Worm (Caenorhabditis elegans) whole organism, L4 larva: Measurements from ENCODE around the gene C15F1.2.

Source experiments
- F10B5.3 ChIP-seq: sonication (generic microtip); optimal IDR thresholded peaks from 2 replicates; lab custom pipeline; 2016; ENCODE audit warnings: mild to moderate bottlenecking, missing genetic modification characterization, missing compliant biosample characterization
- F26F4.8 ChIP-seq: fragments of 200-800 bp; sonication (Bioruptor generic); conservative IDR thresholded peaks from 2 replicates; pipeline ENCODE4 v1.3.6; 2022; ENCODE audit warnings: missing genetic modification characterization, missing compliant biosample characterization
- R02D3.7 ChIP-seq: fragments of 150-350 bp; sonication (generic microtip); optimal IDR thresholded peaks from 3 replicates; lab custom pipeline; 2014; ENCODE audit warnings: missing biosample characterization, missing genetic modification characterization
- T26A8.4 ChIP-seq: fragments of 200-800 bp; sonication (Bioruptor generic); IDR thresholded peaks from 2 replicates; pipeline ENCODE4 v1.3.6; 2022; ENCODE audit warnings: missing genetic modification characterization, missing compliant biosample characterization
- Y48G9A.11 ChIP-seq: fragments of 200-800 bp; sonication (Bioruptor generic); IDR thresholded peaks from 2 replicates; pipeline ENCODE4 v1.3.6; 2022; ENCODE audit warnings: missing genetic modification reagents, missing genetic modification characterization, missing compliant biosample characterization
- Y5F2A.4 ChIP-seq: fragments of 200-800 bp; sonication (Bioruptor generic); optimal IDR thresholded peaks from 2 replicates; lab custom pipeline; 2018; ENCODE audit warnings: mild to moderate bottlenecking, missing genetic modification characterization, missing compliant biosample characterization
- ZK546.5 ChIP-seq, 2 experiments: sonication (generic microtip); optimal IDR thresholded peaks; 2 replicates each; lab custom pipeline; 2017; ENCODE audit warnings: missing biosample characterization in 2 of 2, missing genetic modification characterization in 2 of 2
- ama-1 ChIP-seq: fragments of 150-350 bp; optimal IDR thresholded peaks from 2 replicates; lab custom pipeline; 2014; ENCODE audit warnings: inconsistent platforms, mixed read lengths
- arid-1 ChIP-seq: fragments of 200-800 bp; sonication (Bioruptor generic); conservative IDR thresholded peaks from 2 replicates; pipeline ENCODE4 v1.3.6; 2022; ENCODE audit warnings: missing genetic modification reagents, missing genetic modification characterization, missing compliant biosample characterization
- attf-4 ChIP-seq: sonication (generic microtip); optimal IDR thresholded peaks from 3 replicates; lab custom pipeline; 2017; ENCODE audit warnings: missing biosample characterization, missing genetic modification characterization
- ceh-62 ChIP-seq: sonication (generic microtip); optimal IDR thresholded peaks from 2 replicates; lab custom pipeline; 2017; ENCODE audit warnings: missing biosample characterization, missing genetic modification characterization
- ceh-82 ChIP-seq: sonication (generic microtip); optimal IDR thresholded peaks from 2 replicates; lab custom pipeline; 2017; ENCODE audit warnings: missing biosample characterization, missing genetic modification characterization
- cey-2 ChIP-seq: sonication (generic microtip); optimal IDR thresholded peaks from 3 replicates; lab custom pipeline; 2017; ENCODE audit warnings: missing genetic modification characterization, mild to moderate bottlenecking, missing compliant biosample characterization, antibody characterized with exemption, borderline replicate concordance; ENCODE audit not compliant: insufficient read depth
- ctbp-1 ChIP-seq: fragments of 200-800 bp; sonication (Bioruptor generic); IDR thresholded peaks from 2 replicates; pipeline ENCODE4 v1.3.6; 2022; ENCODE audit warnings: missing genetic modification reagents, missing genetic modification characterization, missing compliant biosample characterization
- daf-12 ChIP-seq: fragments of 150-350 bp; optimal IDR thresholded peaks from 2 replicates; lab custom pipeline; 2014; ENCODE audit warnings: missing biosample characterization, missing genetic modification reagents, missing genetic modification characterization
- duxl-1 ChIP-seq: sonication (generic microtip); optimal IDR thresholded peaks from 2 replicates; lab custom pipeline; 2016; ENCODE audit warnings: mild to moderate bottlenecking, missing genetic modification characterization, moderate library complexity, missing compliant biosample characterization; ENCODE audit not compliant: poor library complexity
- dve-1 ChIP-seq: sonication (generic microtip); optimal IDR thresholded peaks from 2 replicates; lab custom pipeline; 2017; ENCODE audit warnings: antibody characterized with exemption, mild to moderate bottlenecking, missing genetic modification characterization, missing compliant biosample characterization; ENCODE audit not compliant: insufficient read depth
- fos-1 ChIP-seq: fragments of 150-350 bp; optimal IDR thresholded peaks from 2 replicates; lab custom pipeline; 2014; ENCODE audit warnings: missing biosample characterization, missing genetic modification characterization
- gei-8 ChIP-seq: fragments of 200-800 bp; sonication (Bioruptor generic); optimal IDR thresholded peaks from 2 replicates; lab custom pipeline; 2018; ENCODE audit warnings: mild to moderate bottlenecking, missing genetic modification characterization, missing compliant biosample characterization
- hif-1 ChIP-seq, 2 experiments: sonication (generic microtip); optimal IDR thresholded peaks; 2 replicates each; lab custom pipeline; 2016 to 2017; ENCODE audit warnings: missing compliant biosample characterization in 2 of 2, missing genetic modification characterization in 2 of 2, missing genetic modification reagents in 2 of 2, missing genotype in 2 of 2, mild to moderate bottlenecking in 1 of 2
- hlh-30 ChIP-seq: sonication (generic microtip); optimal IDR thresholded peaks from 2 replicates; lab custom pipeline; 2017; ENCODE audit warnings: antibody characterized with exemption, mild to moderate bottlenecking, missing genetic modification characterization, missing compliant biosample characterization; ENCODE audit not compliant: insufficient read depth
- lim-7 ChIP-seq: fragments of 200-800 bp; sonication (Bioruptor generic); IDR thresholded peaks from 2 replicates; pipeline ENCODE4 v1.3.6; 2022; ENCODE audit warnings: missing genetic modification characterization, missing compliant biosample characterization
- lin-1 ChIP-seq: fragments of 200-800 bp; sonication (Bioruptor generic); IDR thresholded peaks from 2 replicates; pipeline ENCODE4 v1.3.6; 2022; ENCODE audit warnings: missing genetic modification reagents, missing genetic modification characterization, missing compliant biosample characterization
- lin-15B ChIP-seq: fragments of 150-350 bp; sonication (generic microtip); optimal IDR thresholded peaks from 3 replicates; lab custom pipeline; 2014; ENCODE audit warnings: missing biosample characterization, missing genetic modification characterization
- lin-38 ChIP-seq: fragments of 200-800 bp; sonication (Bioruptor generic); IDR thresholded peaks from 2 replicates; pipeline ENCODE4 v1.3.6; 2022; ENCODE audit warnings: missing genetic modification reagents, missing genetic modification characterization, missing compliant biosample characterization
- lsy-2 ChIP-seq, 2 experiments: fragments of 150-350 bp in 1 of 2; sonication (generic microtip) in 1 of 2; optimal IDR thresholded peaks; 2 replicates each; lab custom pipeline; 2014 to 2017; ENCODE audit warnings: missing biosample characterization in 2 of 2, missing genetic modification characterization in 2 of 2
- madf-5 ChIP-seq, 2 experiments: fragments of 200-800 bp; sonication (Bioruptor generic); IDR thresholded peaks; 2 replicates each; pipeline ENCODE4 v1.3.6; 2022; ENCODE audit warnings: missing compliant biosample characterization in 2 of 2, missing genetic modification characterization in 2 of 2
- madf-9 ChIP-seq: fragments of 200-800 bp; sonication (Bioruptor generic); conservative IDR thresholded peaks from 2 replicates; pipeline ENCODE4 v1.3.6; 2022; ENCODE audit warnings: missing genetic modification reagents, missing genetic modification characterization, missing compliant biosample characterization
- mdt-29 ChIP-seq: fragments of 200-800 bp; sonication (Bioruptor generic); IDR thresholded peaks from 2 replicates; pipeline ENCODE4 v1.3.6; 2022; ENCODE audit warnings: missing genetic modification reagents, missing genetic modification characterization, missing compliant biosample characterization
- mes-2 ChIP-seq: sonication (generic microtip); optimal IDR thresholded peaks from 2 replicates; lab custom pipeline; 2016; ENCODE audit warnings: missing genotype, mild to moderate bottlenecking, missing genetic modification characterization, missing compliant biosample characterization; ENCODE audit not compliant: poor library complexity, severe bottlenecking
- mxl-2 ChIP-seq: fragments of 200-800 bp; sonication (Bioruptor generic); conservative IDR thresholded peaks from 2 replicates; pipeline ENCODE4 v1.3.6; 2022; ENCODE audit warnings: missing genetic modification reagents, missing genetic modification characterization, missing compliant biosample characterization
- mxl-3 ChIP-seq: fragments of 200-800 bp; sonication (Bioruptor generic); optimal IDR thresholded peaks from 2 replicates; lab custom pipeline; 2018; ENCODE audit warnings: mild to moderate bottlenecking, missing genetic modification characterization, missing compliant biosample characterization
- nhr-237 ChIP-seq: sonication (generic microtip); optimal IDR thresholded peaks from 2 replicates; lab custom pipeline; 2017; ENCODE audit warnings: missing biosample characterization, missing genetic modification characterization
- nhr-48 ChIP-seq: sonication (generic microtip); optimal IDR thresholded peaks from 2 replicates; lab custom pipeline; 2016; ENCODE audit warnings: mild to moderate bottlenecking, missing genetic modification characterization, missing compliant biosample characterization
- nhr-6 ChIP-seq: fragments of 150-350 bp; optimal IDR thresholded peaks from 2 replicates; lab custom pipeline; 2014; ENCODE audit warnings: missing biosample characterization, missing genetic modification characterization
- nhr-76 ChIP-seq: fragments of 150-350 bp; optimal IDR thresholded peaks from 2 replicates; lab custom pipeline; 2014; ENCODE audit warnings: missing biosample characterization, missing genetic modification characterization
- nhr-77 ChIP-seq: fragments of 150-350 bp; optimal IDR thresholded peaks from 2 replicates; lab custom pipeline; 2014; ENCODE audit warnings: missing biosample characterization, missing genetic modification characterization
- pha-4 ChIP-seq, 2 experiments: fragments of 150-350 bp in 1 of 2; fragments of 200-800 bp in 1 of 2; sonication (Bioruptor generic) in 1 of 2; IDR thresholded peaks in 1 of 2; optimal IDR thresholded peaks in 1 of 2; 2 replicates each; pipeline versions ENCODE4 v1.3.6 to Lab custom; 2014 to 2022; ENCODE audit warnings: missing genetic modification characterization in 2 of 2, missing genetic modification reagents in 2 of 2, missing biosample characterization in 1 of 2, missing compliant biosample characterization in 1 of 2
- php-3 ChIP-seq: fragments of 200-800 bp; sonication (Bioruptor generic); IDR thresholded peaks from 2 replicates; pipeline ENCODE4 v1.3.6; 2022; ENCODE audit warnings: missing genetic modification reagents, missing genetic modification characterization, missing compliant biosample characterization
- pqm-1 ChIP-seq: sonication (generic microtip); optimal IDR thresholded peaks from 2 replicates; lab custom pipeline; 2017; ENCODE audit warnings: missing biosample characterization, missing genetic modification characterization
- saeg-2 ChIP-seq: fragments of 200-800 bp; sonication (Bioruptor generic); IDR thresholded peaks from 2 replicates; pipeline ENCODE4 v1.3.6; 2022; ENCODE audit warnings: missing genetic modification reagents, missing genetic modification characterization, missing compliant biosample characterization
- sdz-12 ChIP-seq: fragments of 200-800 bp; sonication (Bioruptor generic); optimal IDR thresholded peaks from 2 replicates; lab custom pipeline; 2018; ENCODE audit warnings: mild to moderate bottlenecking, missing genetic modification characterization, missing compliant biosample characterization
- set-16 ChIP-seq: fragments of 200-800 bp; sonication (Bioruptor generic); IDR thresholded peaks from 2 replicates; pipeline ENCODE4 v1.3.6; 2022; ENCODE audit warnings: missing genetic modification reagents, missing genetic modification characterization, missing compliant biosample characterization
- tra-1 ChIP-seq: fragments of 200-800 bp; sonication (Bioruptor generic); IDR thresholded peaks from 2 replicates; pipeline ENCODE4 v1.3.6; 2022; ENCODE audit warnings: missing genetic modification reagents, missing genetic modification characterization, missing compliant biosample characterization
- unc-39 ChIP-seq: sonication (generic microtip); optimal IDR thresholded peaks from 2 replicates; lab custom pipeline; 2017; ENCODE audit warnings: missing biosample characterization, missing genetic modification characterization
- vab-7 ChIP-seq: fragments of 200-800 bp; sonication (Bioruptor generic); IDR thresholded peaks from 2 replicates; pipeline ENCODE4 v1.3.6; 2022; ENCODE audit warnings: missing genetic modification reagents, missing genetic modification characterization, missing compliant biosample characterization
- zag-1 ChIP-seq: fragments of 150-350 bp; optimal IDR thresholded peaks from 2 replicates; lab custom pipeline; 2014; ENCODE audit warnings: missing biosample characterization, missing genetic modification characterization
- zip-11 ChIP-seq: fragments of 200-800 bp; sonication (Bioruptor generic); IDR thresholded peaks from 2 replicates; pipeline ENCODE4 v1.3.6; 2022; ENCODE audit warnings: missing genetic modification characterization, missing compliant biosample characterization
- zip-2 ChIP-seq: fragments of 150-350 bp; optimal IDR thresholded peaks from 2 replicates; lab custom pipeline; 2014; ENCODE audit warnings: missing biosample characterization, missing genetic modification characterization
- ztf-7 ChIP-seq: fragments of 150-350 bp; optimal IDR thresholded peaks from 2 replicates; lab custom pipeline; 2014; ENCODE audit warnings: missing biosample characterization, missing genetic modification characterization

Gene C15F1.2

DNA sequence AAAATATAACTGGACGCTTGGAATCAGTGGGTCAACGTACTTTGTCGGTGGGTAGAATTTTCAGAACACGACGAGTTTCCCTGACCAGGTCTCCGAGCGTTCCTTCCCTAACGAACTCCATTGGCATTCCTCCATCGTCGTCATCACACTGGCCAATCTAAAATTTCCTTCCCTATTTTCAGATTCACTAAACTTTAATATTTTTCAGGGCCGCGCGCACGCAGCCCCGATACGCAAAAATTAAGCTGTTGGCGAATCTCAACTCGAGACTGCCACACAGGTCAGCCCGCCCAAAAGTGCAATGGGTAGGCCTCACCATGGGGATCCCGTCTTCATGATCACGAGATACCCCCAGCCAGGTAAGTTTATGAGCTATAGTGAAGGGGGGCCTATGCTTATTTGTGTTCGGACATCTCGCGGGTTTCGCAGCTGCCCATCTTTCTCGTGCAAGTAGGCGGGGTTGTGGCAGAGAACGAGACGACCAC, 11.5 kb upstream of the C15F1.2 start (continued):
- TF ChIP-seq F10B5.3 (tag; lab: Kevin White, UChicago) (peak; percentile 75), pha-4 (GFP tag; IDR thresholded peaks at IDR 0.05; lab: Robert Waterston, UW) (peak; percentile 70; the same call in 1 of the 2 replicates), pha-4 (tag; optimal IDR thresholded peaks at IDR 0.05; lab: Kevin White, UChicago) (no peak), nhr-237 (tag; lab: Kevin White, UChicago) (no peak), nhr-76 (tag; lab: Kevin White, UChicago) (no peak), F26F4.8 (GFP tag; lab: Robert Waterston, UW) (no peak), pqm-1 (no peak), set-16 (peak; percentile 66), ceh-62 (no peak), php-3 (GFP tag; lab: Robert Waterston, UW) (peak; percentile 63; the same call in 1 of the 2 replicates), tra-1 (GFP tag; lab: Robert Waterston, UW) (peak; percentile 55; the same call in 1 of the 2 replicates), R02D3.7 (tag; lab: Kevin White, UChicago) (no peak), saeg-2 (GFP tag; lab: Robert Waterston, UW) (0 out of 2 replicates have a peak, but pooled peaks have one; percentile 56), unc-39 (no peak), zag-1 (tag; lab: Kevin White, UChicago) (no peak), lin-1 (peak; percentile 53; the same call in 1 of the 2 replicates), arid-1 (GFP tag; lab: Robert Waterston, UW) (peak; percentile 77), dve-1 (tag; lab: Kevin White, UChicago) (peak; percentile 81), mxl-3 (GFP tag; lab: Kevin White, UChicago) (peak; percentile 42), Y5F2A.4 (GFP tag; lab: Kevin White, UChicago) (peak; percentile 49), mdt-29 (GFP tag; lab: Robert Waterston, UW) (peak; percentile 55; the same call in 1 of the 2 replicates), sdz-12 (GFP tag; lab: Kevin White, UChicago) (no peak), hif-1 (tag; optimal IDR thresholded peaks at IDR 0.05; lab: Kevin White, UChicago) (no peak), attf-4 (tag; lab: Kevin White, UChicago) (no peak), Y48G9A.11 (GFP tag; lab: Robert Waterston, UW) (peak; percentile 91), hlh-30 (tag; lab: Kevin White, UChicago) (peak; percentile 91), mes-2 (tag; lab: Kevin White, UChicago) (peak; percentile 82), ztf-7 (tag; lab: Kevin White, UChicago) (no peak), madf-5 (GFP tag; IDR thresholded peaks at IDR 0.05; lab: Robert Waterston, UW) (no peak), madf-9 (no peak), gei-8 (peak; percentile 71), mxl-2 (GFP tag; lab: Robert Waterston, UW) (0 out of 2 replicates have a peak, but pooled peaks have one; percentile 34), nhr-48 (tag; lab: Kevin White, UChicago) (peak; percentile 75), nhr-6 (peak; percentile 51), fos-1 (tag; lab: Kevin White, UChicago) (no peak), lsy-2 (tag; optimal IDR thresholded peaks at IDR 0.05; lab: Kevin White, UChicago) (peak in 1 of 2 experiments; percentile 69), zip-11 (GFP tag; lab: Robert Waterston, UW) (no peak), duxl-1 (peak; percentile 57), vab-7 (GFP tag; lab: Robert Waterston, UW) (peak; percentile 60; the same call in 1 of the 2 replicates), ctbp-1 (GFP tag; lab: Robert Waterston, UW) (peak; percentile 58), ama-1 (lab: Kevin White, UChicago) (peak; percentile 98), zip-2 (tag; lab: Kevin White, UChicago) (peak; percentile 11), nhr-77 (no peak), lim-7 (GFP tag; lab: Robert Waterston, UW) (0 out of 2 replicates have a peak, but pooled peaks have one; percentile 5), ZK546.5 (tag; optimal IDR thresholded peaks at IDR 0.05; lab: Kevin White, UChicago) (no peak), T26A8.4 (GFP tag; lab: Robert Waterston, UW) (peak; percentile 96), cey-2 (tag; lab: Kevin White, UChicago) (no peak), daf-12 (tag; lab: Kevin White, UChicago) (no peak), lin-38 (peak; percentile 72), ceh-82 (no peak), lin-15B (no peak)
